Worm (Caenorhabditis elegans): ENCODE data around the gene clh-1.

ce11 chrII:11811241-11811640 is 45.0 kb downstream of the clh-1 start:
- TF ChIP-seq him-1 (tag; optimal IDR thresholded peaks at IDR 0.05) (no peak), W03F9.2 (tag; optimal IDR thresholded peaks at IDR 0.05) (no peak), dao-5 (tag; optimal IDR thresholded peaks at IDR 0.05) (no peak)

All from whole organism, L4/young adult.